Worm (Caenorhabditis elegans): ENCODE measurements around the gene srw-144.
"Not testable (repeated sequence)": the region's sequence is repeated elsewhere in the genome, so short reads cannot be mapped to it uniquely, and the experiment has no call there.

ce11 chrV:2955342-2955741, 5.5 kb downstream of the srw-144 start, which contains the start of gene srh-248:
- TF ChIP-seq dmd-4 (tag; optimal IDR thresholded peaks at IDR 0.05; ENCODE audit: borderline replicate concordance); ceh-6 (GFP tag; optimal IDR thresholded peaks at IDR 0.05); gmeb-2 (tag; optimal IDR thresholded peaks at IDR 0.05); Y22D7AL.16 (tag; optimal IDR thresholded peaks at IDR 0.05); pha-4 (tag; optimal IDR thresholded peaks at IDR 0.05); unc-3 (GFP tag; conservative IDR thresholded peaks at IDR 0.05); unc-3 (tag; optimal IDR thresholded peaks at IDR 0.05); elt-2 (tag; optimal IDR thresholded peaks at IDR 0.05); ama-1 (optimal IDR thresholded peaks at IDR 0.05); ztf-16 (tag; optimal IDR thresholded peaks at IDR 0.05): not testable (repeated sequence)

Measured in whole organism, late embryonic.